Worm (Caenorhabditis elegans) whole organism, young adult: ENCODE measurements around the gene Y53G8AR.1.

ENCODE experiments used
- F22D6.2 ChIP-seq: sonication (generic microtip); optimal IDR thresholded peaks from 2 replicates; lab custom pipeline; 2016; ENCODE audit warnings: mild to moderate bottlenecking, missing genetic modification characterization, missing compliant biosample characterization
- Y79H2A.3 ChIP-seq: fragments of 200-800 bp; sonication (Bioruptor generic); conservative IDR thresholded peaks from 2 replicates; pipeline ENCODE4 v1.3.6; 2022; ENCODE audit warnings: missing genetic modification reagents, missing genetic modification characterization, missing compliant biosample characterization

DNA sequence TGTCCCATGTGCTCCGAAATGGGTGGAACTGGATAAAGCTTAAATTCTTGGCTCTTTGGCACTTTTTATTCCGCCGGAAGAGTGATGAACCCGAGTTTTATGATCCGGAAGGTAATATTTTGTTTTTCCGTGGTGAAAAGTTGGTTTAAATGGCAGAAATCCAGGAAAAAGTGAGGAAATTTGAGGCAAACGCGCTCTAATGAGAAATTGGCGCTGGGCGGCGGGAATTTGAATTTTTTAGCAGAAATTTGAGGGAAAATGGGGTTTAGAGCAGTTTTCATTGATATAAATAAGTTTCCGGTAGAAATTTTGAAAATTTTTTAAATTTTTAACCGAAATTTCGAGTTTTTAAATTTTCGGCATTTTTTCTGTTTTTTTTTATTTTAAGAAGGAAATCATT lies 21.2 kb upstream of the Y53G8AR.1 start:
- TF ChIP-seq F22D6.2 (tag; lab: Kevin White, UChicago) (no peak), Y79H2A.3 (GFP tag; lab: Robert Waterston, UW) (no peak)
